Worm (Caenorhabditis elegans): Measurements from ENCODE around the gene ifd-1.

ifd-1 gene

ce11 chrX:8791821-8792220 is 32.4 kb downstream of the ifd-1 start, which contains the start of gene chup-1 (continued):
- TF ChIP-seq Y105C5A.15 (GFP tag; IDR thresholded peaks at IDR 0.05): no peak
- no peak for TF ChIP-seq cey-2 (tag; optimal IDR thresholded peaks at IDR 0.05; ENCODE audit: borderline replicate concordance, insufficient read depth)
- TF ChIP-seq lin-39 (tag; optimal IDR thresholded peaks at IDR 0.05): no peak
- no peak for TF ChIP-seq tag-97 (GFP tag; IDR thresholded peaks at IDR 0.05)
- TF ChIP-seq dve-1 (tag; optimal IDR thresholded peaks at IDR 0.05; ENCODE audit: insufficient read depth): no peak
- TF ChIP-seq nhr-42 (GFP tag; IDR thresholded peaks at IDR 0.05): no peak
- 0 out of 2 replicates have a peak, but pooled peaks have one; percentile 13 for TF ChIP-seq dmd-6 (GFP tag; IDR thresholded peaks at IDR 0.05)
- peak; percentile 46 for TF ChIP-seq mxl-3 (GFP tag; optimal IDR thresholded peaks at IDR 0.05)
- no peak for TF ChIP-seq ZK546.5 (tag; optimal IDR thresholded peaks at IDR 0.05)
- peak; percentile 28 for TF ChIP-seq nhr-11 (tag; optimal IDR thresholded peaks at IDR 0.05)
- peak in 1 of 2 experiments; percentile 46 for TF ChIP-seq unc-62 (GFP tag; optimal IDR thresholded peaks at IDR 0.05 in 1 of 2)
- no peak for TF ChIP-seq unc-62 (tag; optimal IDR thresholded peaks at IDR 0.05)
- no peak for TF ChIP-seq nhr-111 (GFP tag; optimal IDR thresholded peaks at IDR 0.05)
- TF ChIP-seq mdl-1 (tag; optimal IDR thresholded peaks at IDR 0.05): peak in 1 of 2 experiments; percentile 63

ce11 chrX:8790093-8790492 is 34.2 kb downstream of the ifd-1 start:
- TF ChIP-seq aha-1 (tag) (peak; percentile 68), Y105C5A.15 (GFP tag; IDR thresholded peaks at IDR 0.05) (no peak), tra-1 (GFP tag; IDR thresholded peaks at IDR 0.05) (no peak), set-16 (GFP tag; IDR thresholded peaks at IDR 0.05) (peak; percentile 52; the same call in 1 of the 2 replicates), unc-62 (GFP tag; optimal IDR thresholded peaks at IDR 0.05 in 1 of 2) (peak in 1 of 2 experiments; percentile 46), unc-62 (tag; optimal IDR thresholded peaks at IDR 0.05) (no peak)

ce11 chrX:8789014-8789506 is 35.2 kb downstream of the ifd-1 start, which contains the start of gene unc-27:
unc-27 (plus strand) TSS chrX:8789456.
- TF ChIP-seq hlh-11 (tag; optimal IDR thresholded peaks at IDR 0.05) (peak; percentile 39), ZK337.2 (GFP tag; IDR thresholded peaks at IDR 0.05) (no peak), daf-16 (GFP tag; optimal IDR thresholded peaks at IDR 0.05) (peak in 1 of 2 experiments; percentile 49), daf-16 (tag; optimal IDR thresholded peaks at IDR 0.05) (no peak), mxl-3 (GFP tag; optimal IDR thresholded peaks at IDR 0.05) (peak; percentile 4), snpc-1.2 (GFP tag; IDR thresholded peaks at IDR 0.05) (no peak)

ce11 chrX:8787689-8788222 is 36.5 kb downstream of the ifd-1 start:
- TF ChIP-seq daf-12 (tag; optimal IDR thresholded peaks at IDR 0.05) (no peak), daf-16 (GFP tag; optimal IDR thresholded peaks at IDR 0.05) (peak in 1 of 2 experiments; percentile 92), daf-16 (tag; optimal IDR thresholded peaks at IDR 0.05) (peak; percentile 99), mxl-3 (GFP tag; optimal IDR thresholded peaks at IDR 0.05) (no peak), nhr-10 (tag; optimal IDR thresholded peaks at IDR 0.05) (no peak), T20F7.1 (GFP tag; optimal IDR thresholded peaks at IDR 0.05) (no peak), nhr-102 (tag; optimal IDR thresholded peaks at IDR 0.05) (no peak), daf-8 (GFP tag; IDR thresholded peaks at IDR 0.05) (no peak), unc-130 (GFP tag; optimal IDR thresholded peaks at IDR 0.05) (no peak), F37D6.2 (tag; optimal IDR thresholded peaks at IDR 0.05) (no peak), dve-1 (tag; optimal IDR thresholded peaks at IDR 0.05; ENCODE audit: insufficient read depth) (peak; percentile 11), hlh-11 (tag; optimal IDR thresholded peaks at IDR 0.05) (peak; percentile 50), lin-38 (GFP tag; IDR thresholded peaks at IDR 0.05) (no peak), mep-1 (tag; optimal IDR thresholded peaks at IDR 0.05) (no peak), F10B5.3 (tag; optimal IDR thresholded peaks at IDR 0.05) (no peak), unc-62 (GFP tag; optimal IDR thresholded peaks at IDR 0.05 in 1 of 2) (no peak), unc-62 (tag; optimal IDR thresholded peaks at IDR 0.05) (no peak), ceh-44 (GFP tag; IDR thresholded peaks at IDR 0.05) (no peak), vab-7 (GFP tag; IDR thresholded peaks at IDR 0.05) (no peak), zag-1 (tag; optimal IDR thresholded peaks at IDR 0.05) (no peak), zip-2 (tag; optimal IDR thresholded peaks at IDR 0.05) (no peak), Y75B8A.6 (GFP tag; IDR thresholded peaks at IDR 0.05) (no peak), daf-19 (GFP tag; conservative IDR thresholded peaks at IDR 0.05) (no peak), spr-1 (tag; optimal IDR thresholded peaks at IDR 0.05) (no peak), hlh-30 (tag; optimal IDR thresholded peaks at IDR 0.05; ENCODE audit: insufficient read depth) (peak; percentile 13), pha-4 (GFP tag; IDR thresholded peaks at IDR 0.05) (no peak), pha-4 (tag; optimal IDR thresholded peaks at IDR 0.05) (no peak)

All from whole organism, L4 larva.